Fruit fly (Drosophila melanogaster) whole organism, embryonic: ENCODE data around the gene mthl14.

ENCODE experiments used
- BEAF-32 ChIP-seq: fragments of 200-800 bp; sonication (Bioruptor generic); optimal IDR thresholded peaks from 3 replicates; lab custom pipeline; 2017; ENCODE audit warnings: missing biosample characterization, missing genetic modification characterization, mild to moderate bottlenecking, moderate library complexity, missing genetic modification reagents
- C15 ChIP-seq: fragments of 200-800 bp; sonication (Bioruptor generic); IDR thresholded peaks from 3 replicates; pipeline ENCODE4 v1.3.6; 2022; ENCODE audit warnings: missing biosample characterization, missing genetic modification characterization
- CG10274 ChIP-seq: fragments of 200-800 bp; sonication (Bioruptor generic); optimal IDR thresholded peaks from 3 replicates; lab custom pipeline; 2017; ENCODE audit warnings: missing biosample characterization, mild to moderate bottlenecking, missing genetic modification characterization
- CG10979 ChIP-seq: fragments of 200-800 bp; sonication (Bioruptor generic); optimal IDR thresholded peaks from 2 replicates; lab custom pipeline; 2018; ENCODE audit warnings: missing biosample characterization, mild to moderate bottlenecking, missing genetic modification characterization, moderate library complexity
- CG11085 ChIP-seq: fragments of 200-800 bp; sonication (Bioruptor generic); IDR thresholded peaks from 2 replicates; pipeline ENCODE4 v1.3.6; 2022; ENCODE audit warnings: missing biosample characterization, missing genetic modification characterization
- CG11398 ChIP-seq: fragments of 200-800 bp; sonication (Bioruptor generic); optimal IDR thresholded peaks from 2 replicates; lab custom pipeline; 2016; ENCODE audit warnings: missing biosample characterization, missing genetic modification characterization
- CG12299 ChIP-seq: fragments of 200-800 bp; sonication (Bioruptor generic); optimal IDR thresholded peaks from 2 replicates; lab custom pipeline; 2018; ENCODE audit warnings: missing biosample characterization, mild to moderate bottlenecking, missing genetic modification characterization
- CG1647 ChIP-seq: fragments of 200-800 bp; sonication (Bioruptor generic); optimal IDR thresholded peaks from 3 replicates; lab custom pipeline; 2016; ENCODE audit warnings: missing biosample characterization, missing genetic modification characterization
- CG17186 ChIP-seq: fragments of 200-800 bp; sonication (Bioruptor generic); optimal IDR thresholded peaks from 3 replicates; lab custom pipeline; 2017; ENCODE audit warnings: missing biosample characterization, missing genetic modification reagents, missing genetic modification characterization
- CG17359 ChIP-seq: fragments of 200-800 bp; sonication (Bioruptor generic); optimal IDR thresholded peaks from 3 replicates; lab custom pipeline; 2018; ENCODE audit warnings: missing biosample characterization, mild to moderate bottlenecking, missing genetic modification characterization, moderate library complexity
- CG17802 ChIP-seq: fragments of 200-800 bp; sonication (Bioruptor generic); optimal IDR thresholded peaks from 2 replicates; lab custom pipeline; 2018; ENCODE audit warnings: missing biosample characterization, mild to moderate bottlenecking, missing genetic modification characterization, moderate library complexity
- CG18619 ChIP-seq: fragments of 200-800 bp; sonication (Bioruptor generic); optimal IDR thresholded peaks from 3 replicates; lab custom pipeline; 2017; ENCODE audit warnings: missing biosample characterization, mild to moderate bottlenecking, missing genetic modification characterization
- CG2129 ChIP-seq: fragments of 200-800 bp; sonication (Bioruptor generic); IDR thresholded peaks from 2 replicates; pipeline ENCODE4 v1.3.6; 2022; ENCODE audit warnings: missing biosample characterization, missing genetic modification characterization; ENCODE audit not compliant: partially characterized antibody
- CG2712 ChIP-seq: fragments of 200-800 bp; optimal IDR thresholded peaks from 3 replicates; lab custom pipeline; 2019; ENCODE audit warnings: missing biosample characterization, mild to moderate bottlenecking, missing genetic modification characterization, moderate library complexity
- CG32532 ChIP-seq: fragments of 200-800 bp; sonication (Bioruptor generic); IDR thresholded peaks from 2 replicates; pipeline ENCODE4 v1.3.6; 2022; ENCODE audit warnings: missing biosample characterization, missing genetic modification characterization
- CG34224 ChIP-seq: fragments of 200-800 bp; sonication (Bioruptor generic); IDR thresholded peaks from 3 replicates; pipeline ENCODE4 v1.3.6; 2022; ENCODE audit warnings: missing biosample characterization, missing genetic modification characterization; ENCODE audit not compliant: partially characterized antibody
- CG3995 ChIP-seq: fragments of 200-800 bp; sonication (Bioruptor generic); optimal IDR thresholded peaks from 3 replicates; lab custom pipeline; 2016; ENCODE audit warnings: missing biosample characterization, missing genetic modification characterization
- CG4424 ChIP-seq: fragments of 200-800 bp; sonication (Bioruptor generic); optimal IDR thresholded peaks from 3 replicates; lab custom pipeline; 2016; ENCODE audit warnings: missing biosample characterization, missing genetic modification characterization
- CG5245 ChIP-seq: fragments of 200-800 bp; sonication (Bioruptor generic); optimal IDR thresholded peaks from 3 replicates; lab custom pipeline; 2016; ENCODE audit warnings: missing biosample characterization, missing genetic modification characterization
- CG6254 ChIP-seq: fragments of 200-800 bp; sonication (Bioruptor generic); optimal IDR thresholded peaks from 3 replicates; lab custom pipeline; 2017; ENCODE audit warnings: mild to moderate bottlenecking, missing biosample characterization, missing genetic modification reagents, missing genetic modification characterization
- CG6272 ChIP-seq: fragments of 200-800 bp; sonication (Bioruptor generic); IDR thresholded peaks from 2 replicates; pipeline ENCODE4 v1.3.6; 2022; ENCODE audit warnings: missing biosample characterization, missing genetic modification characterization
- CG8765 ChIP-seq: fragments of 200-800 bp; sonication (Bioruptor generic); IDR thresholded peaks from 2 replicates; pipeline ENCODE4 v1.3.6; 2022; ENCODE audit warnings: missing biosample characterization, missing genetic modification characterization
- CG9609 ChIP-seq: fragments of 200-800 bp; sonication (Bioruptor generic); optimal IDR thresholded peaks from 3 replicates; lab custom pipeline; 2016; ENCODE audit warnings: missing biosample characterization, missing genetic modification characterization
- Deaf1 ChIP-seq: fragments of 200-800 bp; optimal IDR thresholded peaks from 3 replicates; lab custom pipeline; 2019; ENCODE audit warnings: missing biosample characterization, mild to moderate bottlenecking, missing genetic modification characterization, moderate library complexity
- E2f1 ChIP-seq: fragments of 200-800 bp; sonication (Bioruptor generic); IDR thresholded peaks from 2 replicates; pipeline ENCODE4 v1.3.6; 2022; ENCODE audit warnings: missing biosample characterization, missing genetic modification characterization
- Eip74EF ChIP-seq, 2 experiments: fragments of 200-800 bp in 1 of 2; fragments of >200 bp in 1 of 2; sonication (Bioruptor generic) in 1 of 2; optimal IDR thresholded peaks; 2 replicates each; lab custom pipeline; 2017 to 2019; ENCODE audit warnings: missing biosample characterization in 2 of 2, missing genetic modification characterization in 2 of 2, mild to moderate bottlenecking in 1 of 2, moderate library complexity in 1 of 2
- HmgZ ChIP-seq: fragments of 200-800 bp; sonication (Bioruptor generic); optimal IDR thresholded peaks from 2 replicates; lab custom pipeline; 2018; ENCODE audit warnings: missing biosample characterization, mild to moderate bottlenecking, missing genetic modification characterization
- Hr51 ChIP-seq, 2 experiments: fragments of 200-800 bp; sonication (Bioruptor generic); optimal IDR thresholded peaks; 2 replicates in 1 of 2; 3 replicates in 1 of 2; lab custom pipeline; 2016 to 2018; ENCODE audit warnings: missing biosample characterization in 2 of 2, missing genetic modification characterization in 2 of 2, mild to moderate bottlenecking in 1 of 2, moderate library complexity in 1 of 2
- Hsf ChIP-seq: fragments of 200-800 bp; sonication (Bioruptor generic); optimal IDR thresholded peaks from 3 replicates; lab custom pipeline; 2016; ENCODE audit warnings: missing biosample characterization, missing genetic modification characterization
- MESR4 ChIP-seq: fragments of 200-800 bp; sonication (Bioruptor generic); optimal IDR thresholded peaks from 2 replicates; lab custom pipeline; 2018; ENCODE audit warnings: missing biosample characterization, mild to moderate bottlenecking, missing genetic modification characterization, moderate library complexity
- Oaz ChIP-seq: fragments of 200-800 bp; sonication (Bioruptor generic); IDR thresholded peaks from 2 replicates; pipeline ENCODE4 v1.3.6; 2022; ENCODE audit warnings: missing biosample characterization, missing genetic modification characterization
- Oli ChIP-seq: fragments of 200-800 bp; sonication (Bioruptor generic); optimal IDR thresholded peaks from 2 replicates; lab custom pipeline; 2018; ENCODE audit warnings: missing biosample characterization, mild to moderate bottlenecking, missing genetic modification characterization, moderate library complexity
- Pdp1 ChIP-seq, 2 experiments: fragments of 200-800 bp; sonication (Bioruptor generic); optimal IDR thresholded peaks; 3 replicates each; lab custom pipeline; 2016; ENCODE audit warnings: missing biosample characterization in 2 of 2, missing genetic modification characterization in 2 of 2, mild to moderate bottlenecking in 1 of 2, moderate library complexity in 1 of 2
- Sry-δ ChIP-seq: fragments of 200-800 bp; sonication (Bioruptor generic); optimal IDR thresholded peaks from 2 replicates; lab custom pipeline; 2016; ENCODE audit warnings: missing biosample characterization, missing genetic modification characterization
- Ssrp ChIP-seq: fragments of 200-800 bp; sonication (Bioruptor generic); optimal IDR thresholded peaks from 2 replicates; lab custom pipeline; 2018; ENCODE audit warnings: missing biosample characterization, mild to moderate bottlenecking, missing genetic modification characterization, moderate library complexity
- YL-1 ChIP-seq: fragments of 200-800 bp; sonication (Bioruptor generic); optimal IDR thresholded peaks from 3 replicates; lab custom pipeline; 2017; ENCODE audit warnings: missing biosample characterization, mild to moderate bottlenecking, missing genetic modification characterization
- bigmax ChIP-seq: fragments of 200-800 bp; sonication (Bioruptor generic); optimal IDR thresholded peaks from 2 replicates; lab custom pipeline; 2018; ENCODE audit warnings: missing biosample characterization, mild to moderate bottlenecking, missing genetic modification characterization
- eve ChIP-seq, 2 experiments: fragments of >200 bp; optimal IDR thresholded peaks; 2 replicates each; lab custom pipeline; 2017; ENCODE audit warnings: missing biosample characterization in 2 of 2, missing genetic modification characterization in 2 of 2
- fd3F ChIP-seq: fragments of 200-800 bp; sonication (Bioruptor generic); optimal IDR thresholded peaks from 2 replicates; lab custom pipeline; 2018; ENCODE audit warnings: missing biosample characterization, mild to moderate bottlenecking, missing genetic modification characterization, moderate library complexity
- gce ChIP-seq: fragments of 200-800 bp; sonication (Bioruptor generic); IDR thresholded peaks from 3 replicates; pipeline ENCODE4 v1.3.6; 2022; ENCODE audit warnings: missing biosample characterization, missing genetic modification characterization
- jigr1 ChIP-seq: fragments of 200-800 bp; sonication (Bioruptor generic); IDR thresholded peaks from 3 replicates; pipeline ENCODE4 v1.3.6; 2022; ENCODE audit warnings: missing biosample characterization, missing genetic modification characterization
- kni ChIP-seq: fragments of 200-800 bp; sonication (Bioruptor generic); optimal IDR thresholded peaks from 3 replicates; lab custom pipeline; 2017; ENCODE audit warnings: mild to moderate bottlenecking, missing biosample characterization, missing genetic modification reagents, missing genetic modification characterization
- nerfin-2 ChIP-seq: fragments of 200-800 bp; sonication (Bioruptor generic); IDR thresholded peaks from 2 replicates; pipeline ENCODE4 v1.3.6; 2022; ENCODE audit warnings: missing biosample characterization, missing genetic modification characterization; ENCODE audit not compliant: partially characterized antibody
- pita ChIP-seq: fragments of 200-800 bp; sonication (Bioruptor generic); optimal IDR thresholded peaks from 2 replicates; lab custom pipeline; 2017; ENCODE audit warnings: missing biosample characterization, mild to moderate bottlenecking, missing genetic modification characterization
- shn ChIP-seq: fragments of 200-800 bp; sonication (Bioruptor generic); optimal IDR thresholded peaks from 3 replicates; lab custom pipeline; 2016; ENCODE audit warnings: missing biosample characterization, missing genetic modification characterization
- stwl ChIP-seq: fragments of 200-800 bp; sonication (Bioruptor generic); optimal IDR thresholded peaks from 3 replicates; lab custom pipeline; 2018; ENCODE audit warnings: missing biosample characterization, mild to moderate bottlenecking, missing genetic modification characterization, moderate library complexity
- tio ChIP-seq: fragments of 200-800 bp; sonication (Bioruptor generic); optimal IDR thresholded peaks from 2 replicates; lab custom pipeline; 2017; ENCODE audit warnings: missing biosample characterization, missing genetic modification characterization, inconsistent platforms
- twi ChIP-seq: fragments of 200-800 bp; optimal IDR thresholded peaks from 2 replicates; lab custom pipeline; 2019; ENCODE audit warnings: missing biosample characterization, mild to moderate bottlenecking, missing genetic modification characterization, moderate library complexity
- unpg ChIP-seq: fragments of 200-800 bp; sonication (Bioruptor generic); optimal IDR thresholded peaks from 3 replicates; lab custom pipeline; 2018; ENCODE audit warnings: missing biosample characterization, mild to moderate bottlenecking, missing genetic modification characterization, moderate library complexity
- usp ChIP-seq: fragments of >200 bp; optimal IDR thresholded peaks from 2 replicates; lab custom pipeline; 2017; ENCODE audit warnings: missing biosample characterization, missing genetic modification characterization
- zen2 ChIP-seq: fragments of 200-800 bp; sonication (Bioruptor generic); IDR thresholded peaks from 3 replicates; pipeline ENCODE4 v1.3.6; 2022; ENCODE audit warnings: missing biosample characterization, missing genetic modification characterization; ENCODE audit not compliant: partially characterized antibody

The mthl14 gene

dm6 chr3L:212520-212919, 34.8 kb upstream of the mthl14 start, which contains the start of the genes thoc7 and Dis3l2 (continued):
- no peak for TF ChIP-seq CG6254 (GFP tag; lab: Kevin White, UChicago)
- no peak for TF ChIP-seq CG11085 (GFP tag; lab: Robert Waterston, UW)
- no peak for TF ChIP-seq jigr1 (GFP tag; lab: Robert Waterston, UW)
- peak; percentile 24 for TF ChIP-seq BEAF-32 (GFP tag; lab: Kevin White, UChicago)
- peak; percentile 39; the same call in 1 of the 3 replicates for TF ChIP-seq CG34224 (GFP tag; lab: Robert Waterston, UW)
- TF ChIP-seq fd3F (GFP tag; lab: Kevin White, UChicago): no peak
- no peak for TF ChIP-seq twi (tag; lab: Kevin White, UChicago)
- TF ChIP-seq gce (GFP tag; lab: Robert Waterston, UW): no peak
- no peak for TF ChIP-seq CG2129 (GFP tag; lab: Robert Waterston, UW)
- TF ChIP-seq CG5245 (GFP tag; lab: Kevin White, UChicago): no peak
- no peak for TF ChIP-seq CG18619 (GFP tag; lab: Kevin White, UChicago)
- no peak for TF ChIP-seq Hr51 (GFP tag; optimal IDR thresholded peaks at IDR 0.05; lab: Kevin White, UChicago)
- TF ChIP-seq eve (GFP tag; optimal IDR thresholded peaks at IDR 0.05; lab: Kevin White, UChicago): no peak
- TF ChIP-seq pita (GFP tag; lab: Kevin White, UChicago): no peak
- no peak for TF ChIP-seq Oaz (GFP tag; lab: Robert Waterston, UW)
- no peak for TF ChIP-seq C15 (GFP tag; lab: Robert Waterston, UW)
- TF ChIP-seq shn (GFP tag; lab: Kevin White, UChicago): no peak
- no peak for TF ChIP-seq kni
- no peak for TF ChIP-seq CG11398 (GFP tag; lab: Kevin White, UChicago)
- TF ChIP-seq unpg: no peak
- TF ChIP-seq zen2 (GFP tag; lab: Robert Waterston, UW): no peak
- TF ChIP-seq CG12299 (tag; lab: Kevin White, UChicago): no peak
- no peak for TF ChIP-seq nerfin-2 (GFP tag; lab: Robert Waterston, UW)
- no peak for TF ChIP-seq Hsf (GFP tag; lab: Kevin White, UChicago)
- TF ChIP-seq YL-1: peak; percentile 44
- peak; percentile 62 for TF ChIP-seq bigmax (GFP tag; lab: Kevin White, UChicago)
- no peak for TF ChIP-seq CG17186 (GFP tag; lab: Kevin White, UChicago)
- TF ChIP-seq HmgZ (tag; lab: Kevin White, UChicago): peak; percentile 0
- TF ChIP-seq CG4424 (GFP tag; lab: Kevin White, UChicago): no peak
- peak; percentile 77 for TF ChIP-seq stwl (tag; lab: Kevin White, UChicago)
- no peak for TF ChIP-seq CG32532 (GFP tag; lab: Robert Waterston, UW)
- TF ChIP-seq CG2712 (tag; lab: Kevin White, UChicago): no peak
- TF ChIP-seq Pdp1 (GFP tag; optimal IDR thresholded peaks at IDR 0.05; lab: Kevin White, UChicago): no peak
- TF ChIP-seq CG17359 (tag; lab: Kevin White, UChicago): no peak
- no peak for TF ChIP-seq CG8765 (GFP tag; lab: Robert Waterston, UW)
- TF ChIP-seq CG3995 (GFP tag; lab: Kevin White, UChicago): no peak
- no peak for TF ChIP-seq Deaf1 (tag; lab: Kevin White, UChicago)
- no peak for TF ChIP-seq CG10979 (tag; lab: Kevin White, UChicago)
- no peak for TF ChIP-seq Ssrp (tag; lab: Kevin White, UChicago)
- no peak for TF ChIP-seq CG17802 (tag; lab: Kevin White, UChicago)
- TF ChIP-seq tio (GFP tag; lab: Kevin White, UChicago): no peak
- no peak for TF ChIP-seq CG9609
- TF ChIP-seq E2f1: no peak
- no peak for TF ChIP-seq Oli (tag; lab: Kevin White, UChicago)
- TF ChIP-seq CG1647 (GFP tag; lab: Kevin White, UChicago): no peak
- TF ChIP-seq Eip74EF (GFP tag; optimal IDR thresholded peaks at IDR 0.05; lab: Kevin White, UChicago): no peak
- peak; percentile 80 for TF ChIP-seq MESR4 (GFP tag; lab: Kevin White, UChicago)
- TF ChIP-seq Sry-δ (GFP tag; lab: Kevin White, UChicago): peak; percentile 16
- no peak for TF ChIP-seq CG6272
- no peak for TF ChIP-seq usp (GFP tag; lab: Kevin White, UChicago)
- no peak for TF ChIP-seq CG10274 (GFP tag; lab: Kevin White, UChicago)
